4 fruit fly cellular contexts compared by ENCODE assay signal in genomic region chr3L:3441763-3442673, dm6.
A peak's percentile ranks its signal among the peaks of the same experiment; 100 is the strongest.
TF ChIP-seq lines count a peak whose summit lies in the region.

No protein-coding gene starts in this region.

- TF ChIP-seq CTCF in whole organism, embryonic (GFP tag; optimal IDR thresholded peaks at IDR 0.05; lab: Kevin White, UChicago), result no peak

TF ChIP-seq in whole organism, embryonic, 481 proteins besides CTCF, POLR2A, EP300 and RAD21 (continues in another document):
- TF ChIP-seq bsh (GFP tag; optimal IDR thresholded peaks at IDR 0.05; lab: Kevin White, UChicago), result peak in 1 of 2 experiments; percentile 43
- no peak for TF ChIP-seq CG13424 (tag; optimal IDR thresholded peaks at IDR 0.05; lab: Kevin White, UChicago)
- TF ChIP-seq chn (GFP tag; optimal IDR thresholded peaks at IDR 0.05; lab: Kevin White, UChicago), result no peak
- TF ChIP-seq CG4820 (GFP tag; optimal IDR thresholded peaks at IDR 0.05; lab: Kevin White, UChicago), result no peak
- TF ChIP-seq Deaf1 (tag; optimal IDR thresholded peaks at IDR 0.05; lab: Kevin White, UChicago), result no peak
- 0 out of 3 replicates have a peak, but pooled peaks have one; percentile 19 for TF ChIP-seq CG11456 (GFP tag; IDR thresholded peaks at IDR 0.05; lab: Robert Waterston, UW)
- TF ChIP-seq CG5180 (GFP tag; optimal IDR thresholded peaks at IDR 0.05; lab: Kevin White, UChicago), result no peak
- TF ChIP-seq lbe (GFP tag; optimal IDR thresholded peaks at IDR 0.05; lab: Kevin White, UChicago), result peak; percentile 18
- TF ChIP-seq Mrtf (GFP tag; IDR thresholded peaks at IDR 0.05; lab: Robert Waterston, UW), result no peak
- no peak for TF ChIP-seq exex (tag; optimal IDR thresholded peaks at IDR 0.05; lab: Kevin White, UChicago)
- TF ChIP-seq en (GFP tag; optimal IDR thresholded peaks at IDR 0.05; lab: Kevin White, UChicago), result no peak
- peak; percentile 2 for TF ChIP-seq CG1832 (GFP tag; optimal IDR thresholded peaks at IDR 0.05; lab: Kevin White, UChicago)
- no peak for TF ChIP-seq CG14014 (GFP tag; IDR thresholded peaks at IDR 0.05; lab: Robert Waterston, UW)
- TF ChIP-seq odd (GFP tag; optimal IDR thresholded peaks at IDR 0.05; lab: Kevin White, UChicago), result no peak
- no peak for TF ChIP-seq gce (GFP tag; IDR thresholded peaks at IDR 0.05; lab: Robert Waterston, UW)
- TF ChIP-seq ewg (GFP tag; optimal IDR thresholded peaks at IDR 0.05; lab: Kevin White, UChicago), result no peak
- no peak for TF ChIP-seq ranshi (GFP tag; IDR thresholded peaks at IDR 0.05; lab: Robert Waterston, UW)
- no peak for TF ChIP-seq tll (GFP tag; optimal IDR thresholded peaks at IDR 0.05; lab: Kevin White, UChicago)
- no peak for TF ChIP-seq mld (GFP tag; IDR thresholded peaks at IDR 0.05; lab: Robert Waterston, UW; ENCODE audit: partially characterized antibody)
- no peak for TF ChIP-seq CG3281 (GFP tag; optimal IDR thresholded peaks at IDR 0.05; lab: Kevin White, UChicago)
- TF ChIP-seq H15 (GFP tag; IDR thresholded peaks at IDR 0.05; lab: Robert Waterston, UW), result no peak
- TF ChIP-seq MESR4 (GFP tag; optimal IDR thresholded peaks at IDR 0.05; lab: Kevin White, UChicago), result no peak
- TF ChIP-seq ci (GFP tag; IDR thresholded peaks at IDR 0.05; lab: Robert Waterston, UW), result no peak
- no peak for TF ChIP-seq CG13296 (GFP tag; optimal IDR thresholded peaks at IDR 0.05; lab: Kevin White, UChicago)

TF ChIP-seq in whole organism, prepupa, 60 proteins besides CTCF, POLR2A, EP300 and RAD21 (continues in another document):
- TF ChIP-seq CG3919 (GFP tag; optimal IDR thresholded peaks at IDR 0.05; lab: Kevin White, UChicago), result peak; percentile 61
- TF ChIP-seq CG15336 (GFP tag; IDR thresholded peaks at IDR 0.05; lab: Robert Waterston, UW), result no peak
- peak; percentile 36 for TF ChIP-seq Hr39 (GFP tag; optimal IDR thresholded peaks at IDR 0.05; lab: Kevin White, UChicago)
- TF ChIP-seq CG1621 (tag; optimal IDR thresholded peaks at IDR 0.05; lab: Kevin White, UChicago), result peak; percentile 36
- TF ChIP-seq CG3032 (tag; optimal IDR thresholded peaks at IDR 0.05; lab: Kevin White, UChicago), result peak; percentile 78
- TF ChIP-seq CG31627 (GFP tag; optimal IDR thresholded peaks at IDR 0.05; lab: Kevin White, UChicago), result peak; percentile 12
- peak; percentile 18 for TF ChIP-seq CG7368 (GFP tag; optimal IDR thresholded peaks at IDR 0.05; lab: Kevin White, UChicago)
- TF ChIP-seq CG32006 (GFP tag; optimal IDR thresholded peaks at IDR 0.05; lab: Kevin White, UChicago), result no peak
- no peak for TF ChIP-seq Lpt (GFP tag; optimal IDR thresholded peaks at IDR 0.05; lab: Kevin White, UChicago)
- peak; percentile 56 for TF ChIP-seq topi (GFP tag; optimal IDR thresholded peaks at IDR 0.05; lab: Kevin White, UChicago)
- TF ChIP-seq Ets96B (tag; optimal IDR thresholded peaks at IDR 0.05; lab: Kevin White, UChicago), result peak; percentile 81
- TF ChIP-seq Ets21C (GFP tag; optimal IDR thresholded peaks at IDR 0.05; lab: Kevin White, UChicago), result no peak
- TF ChIP-seq CG10669 (GFP tag; optimal IDR thresholded peaks at IDR 0.05; lab: Kevin White, UChicago), result peak; percentile 72
- peak; percentile 36 for TF ChIP-seq Smox (GFP tag; optimal IDR thresholded peaks at IDR 0.05; lab: Kevin White, UChicago)
- no peak for TF ChIP-seq fd85E (GFP tag; optimal IDR thresholded peaks at IDR 0.05; lab: Kevin White, UChicago)
- TF ChIP-seq eg (GFP tag; IDR thresholded peaks at IDR 0.05; lab: Robert Waterston, UW), result no peak
- peak; percentile 10 for TF ChIP-seq cyc (GFP tag; optimal IDR thresholded peaks at IDR 0.05; lab: Kevin White, UChicago)
- TF ChIP-seq OdsH (GFP tag; optimal IDR thresholded peaks at IDR 0.05; lab: Kevin White, UChicago), result peak; percentile 15
- no peak for TF ChIP-seq Blimp-1 (GFP tag; optimal IDR thresholded peaks at IDR 0.05; lab: Kevin White, UChicago)
- TF ChIP-seq Sox14 (GFP tag; optimal IDR thresholded peaks at IDR 0.05; lab: Kevin White, UChicago), result peak; percentile 49
- peak; percentile 56 for TF ChIP-seq achi (GFP tag; optimal IDR thresholded peaks at IDR 0.05; lab: Kevin White, UChicago)
- TF ChIP-seq CG16779 (tag; optimal IDR thresholded peaks at IDR 0.05; lab: Kevin White, UChicago), result no peak
- peak; percentile 3 for TF ChIP-seq Sox102F (GFP tag; optimal IDR thresholded peaks at IDR 0.05; lab: Kevin White, UChicago)
- TF ChIP-seq CG11294 (GFP tag; IDR thresholded peaks at IDR 0.05; lab: Robert Waterston, UW), result no peak

TF ChIP-seq in whole organism, pupa, 21 proteins besides CTCF, POLR2A, EP300 and RAD21:
- peak; percentile 81 for TF ChIP-seq CG8159 (tag; optimal IDR thresholded peaks at IDR 0.05; lab: Kevin White, UChicago)
- TF ChIP-seq Snoo (tag; optimal IDR thresholded peaks at IDR 0.05; lab: Kevin White, UChicago), result no peak
- TF ChIP-seq CG34367 (tag; optimal IDR thresholded peaks at IDR 0.05; lab: Kevin White, UChicago), result peak; percentile 67
- TF ChIP-seq CG15710 (tag; optimal IDR thresholded peaks at IDR 0.05; lab: Kevin White, UChicago), result peak; percentile 71
- no peak for TF ChIP-seq CG8301 (tag; optimal IDR thresholded peaks at IDR 0.05; lab: Kevin White, UChicago)
- TF ChIP-seq CG13204 (GFP tag; optimal IDR thresholded peaks at IDR 0.05; lab: Kevin White, UChicago), result peak; percentile 66
- TF ChIP-seq Pif1B (GFP tag; optimal IDR thresholded peaks at IDR 0.05; lab: Kevin White, UChicago), result no peak
- no peak for TF ChIP-seq Ets98B (GFP tag; IDR thresholded peaks at IDR 0.05; lab: Robert Waterston, UW)
- TF ChIP-seq CG12605 (GFP tag; IDR thresholded peaks at IDR 0.05; lab: Robert Waterston, UW), result no peak
- TF ChIP-seq CG14655 (GFP tag; optimal IDR thresholded peaks at IDR 0.05; lab: Kevin White, UChicago), result peak; percentile 40
- TF ChIP-seq CG32121 (GFP tag; IDR thresholded peaks at IDR 0.05; lab: Robert Waterston, UW), result no peak
- TF ChIP-seq CG9948 (tag; optimal IDR thresholded peaks at IDR 0.05; lab: Kevin White, UChicago), result peak; percentile 57
- peak; percentile 85 for TF ChIP-seq CG17806 (tag; optimal IDR thresholded peaks at IDR 0.05; lab: Kevin White, UChicago)
- TF ChIP-seq D1 (tag; optimal IDR thresholded peaks at IDR 0.05; lab: Kevin White, UChicago), result no peak
- TF ChIP-seq fd96Ca (GFP tag; IDR thresholded peaks at IDR 0.05; lab: Robert Waterston, UW), result no peak
- TF ChIP-seq rn (GFP tag; IDR thresholded peaks at IDR 0.05; lab: Robert Waterston, UW), result no peak
- TF ChIP-seq EcR (GFP tag; optimal IDR thresholded peaks at IDR 0.05; lab: Kevin White, UChicago), result peak; percentile 68
- peak; percentile 37 for TF ChIP-seq Pif1A (GFP tag; optimal IDR thresholded peaks at IDR 0.05; lab: Kevin White, UChicago)
- peak; percentile 52 for TF ChIP-seq gl (tag; optimal IDR thresholded peaks at IDR 0.05; lab: Kevin White, UChicago)
- no peak for TF ChIP-seq CG4496 (GFP tag; IDR thresholded peaks at IDR 0.05; lab: Robert Waterston, UW)
- no peak for TF ChIP-seq CG10348 (GFP tag; IDR thresholded peaks at IDR 0.05; lab: Robert Waterston, UW)

TF ChIP-seq in whole organism, wandering third instar larva, 38 proteins besides CTCF, POLR2A, EP300 and RAD21 (continues in another document):
- TF ChIP-seq Hr78 (GFP tag; optimal IDR thresholded peaks at IDR 0.05; lab: Kevin White, UChicago) (no peak), Dif (GFP tag; optimal IDR thresholded peaks at IDR 0.05; lab: Kevin White, UChicago; ENCODE audit: partially characterized antibody) (peak; percentile 70), Abd-B (GFP tag; optimal IDR thresholded peaks at IDR 0.05; lab: Kevin White, UChicago) (no peak), psq (GFP tag; optimal IDR thresholded peaks at IDR 0.05; lab: Kevin White, UChicago) (peak; percentile 70), sage (GFP tag; optimal IDR thresholded peaks at IDR 0.05; lab: Kevin White, UChicago) (no peak), pan (optimal IDR thresholded peaks at IDR 0.05; lab: Kevin White, UChicago) (no peak), tai (GFP tag; optimal IDR thresholded peaks at IDR 0.05; lab: Kevin White, UChicago) (no peak), h (GFP tag; optimal IDR thresholded peaks at IDR 0.05; lab: Kevin White, UChicago) (peak; percentile 72), dsf (GFP tag; optimal IDR thresholded peaks at IDR 0.05; lab: Kevin White, UChicago; ENCODE audit: borderline replicate concordance) (no peak), Hnf4 (GFP tag; optimal IDR thresholded peaks at IDR 0.05; lab: Kevin White, UChicago) (no peak), fru (GFP tag; optimal IDR thresholded peaks at IDR 0.05; lab: Kevin White, UChicago) (peak; percentile 38), br (GFP tag; optimal IDR thresholded peaks at IDR 0.05; lab: Kevin White, UChicago) (peak; percentile 10), brk (GFP tag; optimal IDR thresholded peaks at IDR 0.05; lab: Kevin White, UChicago) (no peak), HLH106 (tag; optimal IDR thresholded peaks at IDR 0.05; lab: Kevin White, UChicago) (peak; percentile 41), woc (GFP tag; optimal IDR thresholded peaks at IDR 0.05; lab: Kevin White, UChicago) (peak; percentile 38), Hr83 (GFP tag; optimal IDR thresholded peaks at IDR 0.05; lab: Kevin White, UChicago; ENCODE audit: poor library complexity, severe bottlenecking) (no peak), foxo (GFP tag; optimal IDR thresholded peaks at IDR 0.05; lab: Kevin White, UChicago) (peak in 1 of 2 experiments; percentile 19), Sp1 (GFP tag; optimal IDR thresholded peaks at IDR 0.05; lab: Kevin White, UChicago) (peak; percentile 49), usp (GFP tag; optimal IDR thresholded peaks at IDR 0.05; lab: Kevin White, UChicago) (no peak), jim (GFP tag; optimal IDR thresholded peaks at IDR 0.05; lab: Kevin White, UChicago) (no peak), CrebA (GFP tag; optimal IDR thresholded peaks at IDR 0.05; lab: Kevin White, UChicago; ENCODE audit: borderline replicate concordance) (peak; percentile 19), Dfd (GFP tag; optimal IDR thresholded peaks at IDR 0.05; lab: Kevin White, UChicago) (no peak), Vsx2 (GFP tag; optimal IDR thresholded peaks at IDR 0.05; lab: Kevin White, UChicago; ENCODE audit: partially characterized antibody) (peak; percentile 95), Myc (optimal IDR thresholded peaks at IDR 0.05; lab: Kevin White, UChicago) (no peak), CG9705 (GFP tag; optimal IDR thresholded peaks at IDR 0.05; lab: Kevin White, UChicago) (no peak), sv (GFP tag; optimal IDR thresholded peaks at IDR 0.05; lab: Kevin White, UChicago) (no peak), GATAd (GFP tag; optimal IDR thresholded peaks at IDR 0.05; lab: Kevin White, UChicago) (no peak), OdsH (GFP tag; optimal IDR thresholded peaks at IDR 0.05; lab: Kevin White, UChicago) (peak; percentile 48), CG32264 (GFP tag; optimal IDR thresholded peaks at IDR 0.05; lab: Kevin White, UChicago) (no peak), Jra (GFP tag; optimal IDR thresholded peaks at IDR 0.05; lab: Kevin White, UChicago) (no peak), dmrt93B (GFP tag; optimal IDR thresholded peaks at IDR 0.05; lab: Kevin White, UChicago) (no peak), N (GFP tag; optimal IDR thresholded peaks at IDR 0.05; lab: Kevin White, UChicago) (no peak), Rel (GFP tag; optimal IDR thresholded peaks at IDR 0.05; lab: Kevin White, UChicago) (no peak), Rel (tag; optimal IDR thresholded peaks at IDR 0.05; lab: Kevin White, UChicago) (no peak)

Comparison
In these comparisons a context has a peak if more than half of its experiments do, and no peak if none do; other contexts are left out.
1. Of the 7 proteins assayed by ChIP-seq in both whole organism, embryonic and whole organism, prepupa: peak only in whole organism, embryonic: none; only in whole organism, prepupa: Hr39 and Sox102F; in both: none; in neither: 5.